Fruit fly (Drosophila melanogaster) whole organism, larva: ENCODE measurements around the gene noc.

Experiments used
- noc ChIP-seq: fragments of 200-800 bp; sonication (Bioruptor generic); optimal IDR thresholded peaks from 3 replicates; lab custom pipeline; 2019; ENCODE audit warnings: missing biosample characterization, mild to moderate bottlenecking, missing genetic modification characterization, moderate library complexity

The noc gene

dm6 chr2L:14490097-14491070 lies at the start of gene noc:
noc (plus strand) TSS chr2L:14490859.
- peak; percentile 92 for TF ChIP-seq noc (tag; lab: Kevin White, UChicago)

DNA sequence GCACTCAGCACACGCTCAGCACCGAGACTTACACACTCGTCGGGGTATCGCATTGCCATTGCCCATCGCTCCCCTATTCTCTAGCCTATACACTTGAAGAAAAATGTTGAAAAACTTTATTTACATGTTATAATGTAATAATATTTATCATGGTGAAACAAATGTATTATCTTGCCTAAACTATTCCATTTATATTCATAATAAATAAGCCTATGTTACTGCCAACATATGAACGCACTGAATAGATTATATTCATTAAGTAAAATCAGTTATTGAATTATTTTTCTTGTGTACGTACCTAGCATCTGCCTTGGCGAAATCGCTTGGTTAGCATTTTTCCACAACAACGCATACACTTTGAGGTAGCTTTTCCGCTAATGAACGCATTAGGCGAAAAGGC lies 49.8 kb upstream of the noc start:
- no peak for TF ChIP-seq noc (tag; lab: Kevin White, UChicago)

- TF ChIP-seq noc (tag; lab: Kevin White, UChicago), result no peak
Measured at dm6 chr2L:14441309-14441708, 49.4 kb upstream of the noc start.

- no peak for TF ChIP-seq noc (tag; lab: Kevin White, UChicago)
Measured at dm6 chr2L:14442144-14443038, 48.3 kb upstream of the noc start.

dm6 chr2L:14443667-14444285 lies 46.9 kb upstream of the noc start:
- no peak for TF ChIP-seq noc (tag; lab: Kevin White, UChicago)

- no peak for TF ChIP-seq noc (tag; lab: Kevin White, UChicago)
Measured at dm6 chr2L:14444834-14445233, 45.8 kb upstream of the noc start.

DNA sequence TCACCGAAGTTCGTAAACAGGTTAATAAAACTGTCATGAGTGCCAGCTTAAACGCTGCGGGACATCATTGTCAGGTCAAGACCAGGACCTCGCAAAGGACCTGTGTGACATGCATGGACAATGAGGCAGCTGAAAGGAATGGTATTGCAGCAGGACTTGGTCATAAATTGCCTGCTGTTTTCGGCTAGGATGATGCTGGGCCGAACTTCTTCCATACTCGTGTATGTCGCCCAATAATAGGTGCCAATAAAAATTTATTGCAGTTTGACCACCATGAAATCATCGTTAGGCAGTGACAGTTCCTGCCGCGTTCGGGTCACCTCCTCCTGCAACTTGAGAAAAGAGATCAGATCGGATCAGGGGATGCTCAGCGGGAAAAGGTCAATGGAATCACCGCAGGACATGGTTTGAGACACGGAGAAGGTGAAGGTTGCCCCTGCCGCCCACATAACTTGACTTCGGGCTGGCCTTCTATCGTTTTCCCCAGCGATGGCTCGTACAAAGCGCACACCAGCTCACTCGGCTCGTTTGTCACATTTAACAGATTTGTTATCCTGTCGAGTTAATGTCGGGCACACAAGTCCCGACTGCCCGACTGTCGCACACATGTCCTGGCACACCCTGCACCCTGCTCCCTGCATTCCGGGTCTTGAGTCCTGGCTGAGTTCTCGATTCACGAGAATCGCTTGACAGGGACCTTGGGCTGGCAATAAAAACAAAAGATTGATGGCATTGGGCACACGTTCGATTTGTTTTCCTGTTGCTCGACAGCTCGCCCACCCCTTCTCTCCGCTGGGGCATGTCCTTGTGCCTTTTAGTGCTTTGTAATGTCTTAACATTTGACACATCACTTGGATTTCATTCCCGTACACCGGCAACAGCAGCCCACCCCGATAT lies 44.8 kb upstream of the noc start:
- no peak for TF ChIP-seq noc (tag; lab: Kevin White, UChicago)

DNA sequence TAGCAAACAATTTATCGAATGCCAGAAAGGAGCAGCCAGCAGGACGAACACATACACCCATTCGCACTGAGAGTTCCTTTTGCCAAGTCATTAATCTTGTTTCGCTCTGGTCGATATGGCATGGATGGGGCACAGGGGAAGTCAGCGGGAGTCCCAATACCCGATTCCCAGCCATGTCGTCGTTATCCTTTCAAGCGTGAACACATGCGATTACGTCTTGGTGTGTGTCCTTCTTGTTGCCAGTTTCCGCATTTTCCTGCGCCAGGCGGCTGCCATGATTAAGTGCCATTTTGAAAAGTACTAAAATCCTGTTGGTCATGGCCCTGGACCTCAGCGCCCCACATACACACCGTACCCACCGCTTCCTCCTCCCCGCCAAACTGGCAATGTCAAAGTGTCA lies 43.1 kb upstream of the noc start:
- TF ChIP-seq noc (tag; lab: Kevin White, UChicago), result no peak

DNA sequence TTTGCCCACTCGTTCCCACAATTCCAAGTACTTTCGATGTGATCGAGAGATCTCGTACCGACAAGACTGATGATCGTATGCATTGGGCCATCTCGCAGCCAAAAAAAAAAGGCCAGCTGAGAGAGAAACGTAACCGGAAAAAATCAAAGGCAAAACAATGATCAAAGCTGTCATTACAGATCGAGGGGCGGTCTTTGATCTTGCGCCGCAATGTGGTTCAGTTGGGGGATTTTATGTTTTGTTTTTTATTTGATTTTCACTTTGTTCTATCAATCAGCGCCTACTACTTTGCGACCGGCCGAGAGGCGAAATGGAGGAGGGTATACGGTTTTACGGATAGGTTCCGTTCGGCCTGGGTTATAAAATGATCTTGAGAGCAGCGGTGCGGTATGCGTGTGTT lies 41.9 kb upstream of the noc start:
- TF ChIP-seq noc (tag; lab: Kevin White, UChicago), result peak; percentile 54

DNA sequence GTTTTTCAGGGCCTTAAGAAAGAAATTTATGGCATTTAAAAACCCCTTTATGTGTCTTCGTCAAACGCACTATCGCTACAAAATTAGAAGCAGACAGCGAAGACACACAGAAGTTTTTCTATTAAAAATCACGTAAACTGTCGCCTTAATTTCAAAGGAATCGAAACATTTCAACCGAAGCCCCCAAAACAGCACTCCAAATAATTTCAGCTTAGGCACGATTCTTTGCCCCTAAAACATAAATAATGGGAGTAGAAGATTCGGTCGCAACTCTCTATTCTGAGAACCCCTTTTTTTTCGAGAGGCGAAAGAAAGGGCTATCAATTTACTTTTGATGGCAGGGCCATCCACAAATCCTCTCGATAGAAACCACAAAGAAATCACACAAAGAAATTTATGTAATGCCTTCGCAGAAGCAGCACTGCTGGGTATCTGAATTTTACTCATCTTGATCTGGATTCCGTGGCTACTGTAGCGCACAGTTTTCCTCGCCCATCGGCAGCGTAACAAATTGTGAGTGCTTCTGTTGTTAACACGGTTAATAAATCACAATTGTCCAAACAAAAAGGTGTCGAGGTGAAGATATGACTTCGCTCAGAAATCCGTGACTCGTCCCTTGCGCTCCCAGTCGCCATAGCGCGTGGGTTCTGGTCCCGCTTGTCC lies 40.6 kb upstream of the noc start:
- TF ChIP-seq noc (tag; lab: Kevin White, UChicago), result no peak

dm6 chr2L:14450822-14451221 lies 39.8 kb upstream of the noc start, which contains the start of gene CG15283:
CG15283 (minus strand) TSS chr2L:14450922.
- TF ChIP-seq noc (tag; lab: Kevin White, UChicago), result no peak

DNA sequence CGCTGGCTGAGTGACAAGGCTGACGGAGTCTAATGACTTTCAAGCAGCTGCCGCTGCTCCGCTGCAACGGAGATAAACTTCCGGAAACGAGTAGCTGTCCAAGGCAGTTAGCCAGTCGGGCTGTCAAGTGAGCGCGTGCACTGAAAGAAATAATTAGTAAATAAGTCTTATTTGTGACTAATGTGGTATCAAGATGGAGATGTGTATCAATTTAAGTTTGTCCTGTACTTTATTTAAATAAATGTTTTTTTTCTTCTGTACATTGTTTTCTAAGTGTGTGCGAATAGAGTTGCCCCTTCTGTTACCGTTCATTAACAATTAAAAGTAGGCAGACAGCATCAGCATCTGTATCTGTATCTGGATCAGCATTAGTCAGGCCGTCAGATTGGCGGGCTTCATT lies 39.4 kb upstream of the noc start:
- TF ChIP-seq noc (tag; lab: Kevin White, UChicago), result no peak

DNA sequence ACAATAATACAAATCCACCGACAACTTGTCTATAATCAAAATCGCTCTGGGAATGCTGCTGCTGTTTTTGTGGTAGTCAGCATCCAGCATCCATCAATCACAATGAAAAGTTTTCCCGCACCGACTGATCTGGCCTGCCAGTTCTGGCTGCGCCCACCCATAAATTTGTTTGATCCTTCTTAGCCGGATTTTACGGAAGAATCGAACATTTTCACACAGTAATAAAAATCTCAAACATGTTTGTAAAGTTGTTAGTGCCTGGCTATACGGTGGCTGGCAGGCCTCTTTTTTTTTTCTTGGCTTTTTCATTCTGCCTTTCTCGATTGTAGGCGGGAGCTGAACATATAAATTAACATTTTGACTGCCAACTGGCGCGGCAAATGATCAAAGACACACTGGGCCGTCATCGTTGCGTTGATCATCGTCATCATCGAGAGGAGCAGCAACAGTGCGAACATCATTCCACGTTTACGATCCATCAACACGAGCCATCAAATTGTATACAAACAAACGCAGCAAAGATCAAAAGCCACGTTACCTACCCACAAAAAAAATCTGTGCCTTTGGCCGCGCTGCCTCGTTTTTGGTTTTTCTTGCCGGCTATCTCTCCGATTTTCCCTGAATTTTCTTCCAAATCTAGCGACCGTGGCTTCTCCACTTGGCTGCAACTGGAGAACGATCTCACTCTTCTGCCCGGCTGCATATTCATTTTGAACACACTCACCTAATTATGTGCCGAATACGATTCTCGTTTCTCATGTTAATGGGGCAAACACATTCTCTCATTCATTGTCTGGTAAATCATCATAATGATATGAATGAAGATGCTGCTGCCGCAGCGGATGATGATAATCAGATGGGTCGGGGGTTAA lies 37.5 kb upstream of the noc start:
- TF ChIP-seq noc (tag; lab: Kevin White, UChicago), result peak; percentile 22
